Worm (Caenorhabditis elegans): ENCODE data around the gene T26A5.6.

DNA sequence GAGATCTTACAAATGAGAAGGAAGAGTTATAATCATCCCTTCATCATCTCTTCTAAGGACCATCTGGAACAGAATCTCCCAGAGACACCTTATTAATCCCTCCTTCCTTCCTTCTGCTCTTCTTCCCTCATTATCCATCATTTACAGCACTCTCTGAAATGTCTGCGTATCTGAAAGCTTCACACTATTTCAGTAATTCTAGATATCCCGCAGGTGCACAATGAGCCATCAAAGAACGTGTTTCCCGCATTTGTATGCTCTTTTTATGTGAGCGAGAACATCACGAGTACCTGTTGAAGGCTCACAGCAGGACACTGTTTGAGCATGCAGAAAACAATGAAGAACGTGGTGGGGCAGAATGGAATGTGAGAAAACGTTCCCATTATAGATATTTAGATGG lies 25.9 kb upstream of the T26A5.6 start:
- TF ChIP-seq hlh-30 (tag; optimal IDR thresholded peaks at IDR 0.05; ENCODE audit: insufficient read depth) = no peak
- no peak for TF ChIP-seq pha-2 (tag; optimal IDR thresholded peaks at IDR 0.05)
- TF ChIP-seq ama-1 (optimal IDR thresholded peaks at IDR 0.05) = no peak

Measured in whole organism, late embryonic.